Fruit fly (Drosophila melanogaster): ENCODE measurements around the gene Atx-1.

DNA sequence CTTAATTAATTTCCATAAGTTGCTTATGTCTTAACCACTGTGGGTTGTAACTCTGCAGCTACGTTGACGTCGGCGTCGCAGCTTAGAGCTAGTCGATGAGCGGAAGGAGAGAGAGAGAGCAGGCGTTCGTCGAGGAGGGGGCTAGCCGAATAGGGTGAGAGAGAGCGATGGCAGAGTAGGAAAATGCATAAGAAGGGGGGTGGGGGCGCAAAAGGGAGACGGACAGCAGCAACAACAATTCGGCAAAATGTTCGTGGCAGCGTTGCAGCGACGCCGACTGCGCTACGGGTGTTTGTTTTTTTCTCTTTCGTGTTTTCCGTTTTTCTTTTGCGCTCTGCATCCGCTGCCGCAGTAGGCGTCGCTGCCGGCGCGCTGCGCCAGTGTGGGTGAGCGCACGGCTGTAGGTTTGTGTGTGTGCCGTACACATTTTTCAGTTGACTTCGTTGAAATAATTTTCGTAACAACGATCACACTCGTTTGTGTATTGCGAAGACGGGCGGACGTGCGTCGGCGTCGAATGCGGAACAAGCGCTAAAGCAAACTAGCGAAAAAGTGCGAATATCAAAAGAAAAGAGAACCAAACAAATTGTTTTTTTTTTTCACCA lies 45.1 kb downstream of the Atx-1 start:
- TF ChIP-seq CG11762 (GFP tag; optimal IDR thresholded peaks at IDR 0.05; ENCODE audit: insufficient read depth) (no peak), topi (GFP tag; optimal IDR thresholded peaks at IDR 0.05) (peak; percentile 60), CG16779 (tag; optimal IDR thresholded peaks at IDR 0.05) (no peak), CG15336 (GFP tag; IDR thresholded peaks at IDR 0.05) (0 out of 2 replicates have a peak, but pooled peaks have one; percentile 10), OdsH (GFP tag; optimal IDR thresholded peaks at IDR 0.05) (peak; percentile 18), Hr39 (GFP tag; optimal IDR thresholded peaks at IDR 0.05) (no peak), Gug (GFP tag; IDR thresholded peaks at IDR 0.05) (no peak), Sox102F (GFP tag; optimal IDR thresholded peaks at IDR 0.05) (peak; percentile 36), esn (GFP tag; optimal IDR thresholded peaks at IDR 0.05) (peak; percentile 76), Eip78C (GFP tag) (no peak), Lpt (GFP tag; optimal IDR thresholded peaks at IDR 0.05) (no peak), lz (GFP tag; optimal IDR thresholded peaks at IDR 0.05) (peak; percentile 39)

All from whole organism, prepupa.